Worm (Caenorhabditis elegans): ENCODE data around the gene nlp-66.

DNA sequence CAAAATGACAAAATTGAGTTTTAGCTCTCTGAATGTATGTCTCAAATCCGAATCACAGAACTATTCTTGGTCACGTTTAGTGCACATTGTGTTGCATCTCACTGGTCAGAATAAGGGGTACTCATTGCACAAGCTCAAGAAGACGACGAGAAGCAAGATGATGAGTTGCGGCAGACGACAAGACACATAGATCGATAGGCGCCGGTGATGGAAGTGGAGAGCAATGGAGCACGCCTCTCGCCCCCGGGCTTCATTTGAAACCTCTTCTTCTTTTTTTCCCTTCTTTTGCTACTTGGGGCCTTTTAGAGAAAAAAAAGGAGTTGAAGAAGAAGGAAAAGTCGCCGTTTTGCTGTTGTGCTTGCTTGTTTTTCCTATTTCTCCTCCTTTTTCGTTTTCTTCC is 48.3 kb downstream of the nlp-66 start, which contains the start of gene apt-9:
- TF ChIP-seq elt-2 (tag; optimal IDR thresholded peaks at IDR 0.05) (no peak), ceh-31 (tag; optimal IDR thresholded peaks at IDR 0.05) (peak; percentile 10), pqm-1 (tag; optimal IDR thresholded peaks at IDR 0.05) (no peak), ceh-9 (tag; optimal IDR thresholded peaks at IDR 0.05) (no peak), tbx-7 (tag; optimal IDR thresholded peaks at IDR 0.05) (no peak), T23F11.4 (GFP tag; optimal IDR thresholded peaks at IDR 0.05) (no peak), pha-4 (tag; optimal IDR thresholded peaks at IDR 0.05) (no peak), fkh-6 (tag; optimal IDR thresholded peaks at IDR 0.05) (no peak)
